Worm (Caenorhabditis elegans) whole organism, mixed stage, embryonic: ENCODE measurements around the gene hpl-2.

Source experiments
- M03D4.4 ChIP-seq: sonication (generic microtip); optimal IDR thresholded peaks from 2 replicates; lab custom pipeline; 2017; ENCODE audit warnings: mild to moderate bottlenecking, missing genetic modification characterization, missing compliant biosample characterization
- bed-3 ChIP-seq: fragments of 200-800 bp; sonication (Bioruptor generic); optimal IDR thresholded peaks from 3 replicates; lab custom pipeline; 2018; ENCODE audit warnings: mild to moderate bottlenecking, missing genetic modification characterization, moderate library complexity, missing compliant biosample characterization
- blmp-1 ChIP-seq: fragments of 150-350 bp; optimal IDR thresholded peaks from 2 replicates; lab custom pipeline; 2014; ENCODE audit warnings: missing biosample characterization, missing genetic modification characterization
- ceh-39 ChIP-seq: fragments of 150-350 bp; optimal IDR thresholded peaks from 2 replicates; lab custom pipeline; 2014; ENCODE audit warnings: missing biosample characterization, missing genetic modification characterization
- ceh-43 ChIP-seq: fragments of 200-800 bp; sonication (Bioruptor generic); optimal IDR thresholded peaks from 2 replicates; lab custom pipeline; 2018; ENCODE audit warnings: mild to moderate bottlenecking, missing genetic modification characterization, moderate library complexity, missing compliant biosample characterization
- ceh-83 ChIP-seq: fragments of 200-800 bp; sonication (Bioruptor generic); optimal IDR thresholded peaks from 2 replicates; lab custom pipeline; 2018; ENCODE audit warnings: mild to moderate bottlenecking, missing genetic modification characterization, missing compliant biosample characterization
- ces-1 ChIP-seq: fragments of 150-350 bp; optimal IDR thresholded peaks from 2 replicates; lab custom pipeline; 2014; ENCODE audit warnings: missing biosample characterization, missing genetic modification reagents, missing genetic modification characterization
- cnd-1 ChIP-seq: fragments of 200-800 bp; sonication (Bioruptor generic); optimal IDR thresholded peaks from 2 replicates; lab custom pipeline; 2018; ENCODE audit warnings: mild to moderate bottlenecking, missing genetic modification characterization, missing compliant biosample characterization
- drap-1 ChIP-seq: fragments of 200-800 bp; sonication (Bioruptor generic); optimal IDR thresholded peaks from 3 replicates; lab custom pipeline; 2018; ENCODE audit warnings: mild to moderate bottlenecking, missing genetic modification characterization, missing compliant biosample characterization
- elt-1 ChIP-seq: sonication (generic microtip); optimal IDR thresholded peaks from 2 replicates; lab custom pipeline; 2017; ENCODE audit warnings: missing genetic modification characterization, mild to moderate bottlenecking, missing compliant biosample characterization, antibody characterized with exemption, moderate library complexity, borderline replicate concordance; ENCODE audit not compliant: insufficient read depth
- elt-3 ChIP-seq: fragments of 150-350 bp; optimal IDR thresholded peaks from 2 replicates; lab custom pipeline; 2014; ENCODE audit warnings: missing biosample characterization, missing genetic modification characterization
- flh-1 ChIP-seq: fragments of 200-800 bp; sonication (Bioruptor generic); optimal IDR thresholded peaks from 2 replicates; lab custom pipeline; 2018; ENCODE audit warnings: mild to moderate bottlenecking, missing genetic modification characterization, moderate library complexity, missing compliant biosample characterization
- ham-2 ChIP-seq: fragments of 200-800 bp; sonication (Bioruptor generic); optimal IDR thresholded peaks from 2 replicates; lab custom pipeline; 2018; ENCODE audit warnings: mild to moderate bottlenecking, missing genetic modification characterization, missing compliant biosample characterization
- hlh-1 ChIP-seq: fragments of 150-350 bp; optimal IDR thresholded peaks from 2 replicates; lab custom pipeline; 2014; ENCODE audit warnings: missing biosample characterization, missing genetic modification reagents, missing genetic modification characterization
- lin-13 ChIP-seq: fragments of 150-350 bp; optimal IDR thresholded peaks from 2 replicates; lab custom pipeline; 2014; ENCODE audit warnings: missing biosample characterization, missing genetic modification characterization
- lin-32 ChIP-seq: fragments of 200-800 bp; sonication (Bioruptor generic); optimal IDR thresholded peaks from 2 replicates; lab custom pipeline; 2018; ENCODE audit warnings: mild to moderate bottlenecking, missing genetic modification characterization, missing compliant biosample characterization
- lsy-2 ChIP-seq: fragments of 150-350 bp; optimal IDR thresholded peaks from 2 replicates; lab custom pipeline; 2014; ENCODE audit warnings: missing biosample characterization, missing genetic modification characterization
- mab-5 ChIP-seq: fragments of 150-350 bp; optimal IDR thresholded peaks from 2 replicates; lab custom pipeline; 2014; ENCODE audit warnings: missing biosample characterization, missing genetic modification characterization
- mep-1 ChIP-seq: fragments of 150-350 bp; optimal IDR thresholded peaks from 2 replicates; lab custom pipeline; 2017; ENCODE audit warnings: missing biosample characterization, missing genetic modification reagents, missing genetic modification characterization, inconsistent platforms
- mls-2 ChIP-seq: sonication (generic microtip); optimal IDR thresholded peaks from 2 replicates; lab custom pipeline; 2016; ENCODE audit warnings: mild to moderate bottlenecking, missing genetic modification characterization, moderate library complexity, missing compliant biosample characterization
- nhr-12 ChIP-seq: fragments of 150-350 bp; optimal IDR thresholded peaks from 2 replicates; lab custom pipeline; 2014; ENCODE audit warnings: missing biosample characterization, missing genetic modification characterization
- nhr-2 ChIP-seq: fragments of 150-350 bp; optimal IDR thresholded peaks from 2 replicates; lab custom pipeline; 2014; ENCODE audit warnings: missing biosample characterization, missing genetic modification characterization
- nhr-237 ChIP-seq: fragments of 150-350 bp; optimal IDR thresholded peaks from 2 replicates; lab custom pipeline; 2014; ENCODE audit warnings: missing biosample characterization, missing genetic modification characterization
- nhr-28 ChIP-seq: fragments of 150-350 bp; optimal IDR thresholded peaks from 2 replicates; lab custom pipeline; 2014; ENCODE audit warnings: missing biosample characterization, missing genetic modification characterization
- nhr-76 ChIP-seq: sonication (generic microtip); optimal IDR thresholded peaks from 2 replicates; lab custom pipeline; 2017; ENCODE audit warnings: missing biosample characterization, missing genetic modification characterization
- pha-4 ChIP-seq: fragments of 150-350 bp; optimal IDR thresholded peaks from 2 replicates; lab custom pipeline; 2018; ENCODE audit warnings: missing biosample characterization, missing genetic modification reagents, missing genetic modification characterization
- sem-2 ChIP-seq: fragments of 200-800 bp; sonication (Bioruptor generic); optimal IDR thresholded peaks from 2 replicates; lab custom pipeline; 2018; ENCODE audit warnings: mild to moderate bottlenecking, missing genetic modification characterization, missing compliant biosample characterization
- snpc-4 ChIP-seq: fragments of 150-350 bp; optimal IDR thresholded peaks from 2 replicates; lab custom pipeline; 2014; ENCODE audit warnings: missing biosample characterization, missing genetic modification characterization
- sptf-1 ChIP-seq: sonication (generic microtip); optimal IDR thresholded peaks from 2 replicates; lab custom pipeline; 2017; ENCODE audit warnings: mild to moderate bottlenecking, missing genetic modification characterization, moderate library complexity, missing compliant biosample characterization
- tbx-8 ChIP-seq: fragments of 200-800 bp; sonication (Bioruptor generic); optimal IDR thresholded peaks from 2 replicates; lab custom pipeline; 2018; ENCODE audit warnings: mild to moderate bottlenecking, missing genetic modification characterization, moderate library complexity, missing compliant biosample characterization
- unc-120 ChIP-seq: sonication (generic microtip); optimal IDR thresholded peaks from 2 replicates; lab custom pipeline; 2017; ENCODE audit warnings: missing genetic modification characterization, missing compliant biosample characterization; ENCODE audit not compliant: poor library complexity, severe bottlenecking
- unc-39 ChIP-seq: fragments of 150-350 bp; optimal IDR thresholded peaks from 2 replicates; lab custom pipeline; 2014; ENCODE audit warnings: missing biosample characterization, missing genetic modification characterization
- unc-62 ChIP-seq: fragments of 150-350 bp; optimal IDR thresholded peaks from 2 replicates; lab custom pipeline; 2014; ENCODE audit warnings: missing biosample characterization, missing genetic modification reagents, missing genetic modification characterization
- zip-8 ChIP-seq: fragments of 150-350 bp; optimal IDR thresholded peaks from 2 replicates; lab custom pipeline; 2014; ENCODE audit warnings: missing biosample characterization, missing genetic modification characterization
- ztf-11 ChIP-seq: fragments of 150-350 bp; optimal IDR thresholded peaks from 2 replicates; lab custom pipeline; 2014; ENCODE audit warnings: missing biosample characterization, missing genetic modification characterization

hpl-2 gene

ce11 chrIII:10783052-10783451 is 27.7 kb upstream of the hpl-2 start:
- no peak for TF ChIP-seq sem-2
- TF ChIP-seq, all 35 proteins: peak for 0

- TF ChIP-seq sptf-1 (tag; lab: Kevin White, UChicago): no peak
- TF ChIP-seq cnd-1 (tag; lab: Kevin White, UChicago): no peak
- TF ChIP-seq elt-1 (tag; lab: Kevin White, UChicago): no peak
- TF ChIP-seq mab-5 (tag; lab: Kevin White, UChicago): no peak
- no peak for TF ChIP-seq ceh-83
- TF ChIP-seq sem-2: no peak
- TF ChIP-seq nhr-12: no peak
- TF ChIP-seq snpc-4: no peak
- TF ChIP-seq nhr-2 (tag; lab: Kevin White, UChicago): no peak
- no peak for TF ChIP-seq flh-1 (GFP tag; lab: Kevin White, UChicago)
- no peak for TF ChIP-seq M03D4.4 (tag; lab: Kevin White, UChicago)
- no peak for TF ChIP-seq drap-1
Measured at ce11 chrIII:10781553-10781952, 26.2 kb upstream of the hpl-2 start, which contains the start of gene ptr-19. Gene ptr-19, plus strand, starts transcription at chrIII:10781853.

- TF ChIP-seq mep-1 (tag; lab: Kevin White, UChicago) (no peak), ceh-39 (tag; lab: Kevin White, UChicago) (no peak), sem-2 (no peak), ceh-43 (GFP tag; lab: Kevin White, UChicago) (no peak), unc-39 (tag; lab: Kevin White, UChicago) (no peak), snpc-4 (no peak), elt-3 (tag; lab: Kevin White, UChicago) (no peak), bed-3 (GFP tag; lab: Kevin White, UChicago) (no peak), blmp-1 (tag; lab: Kevin White, UChicago) (no peak), M03D4.4 (tag; lab: Kevin White, UChicago) (no peak), drap-1 (no peak), nhr-2 (tag; lab: Kevin White, UChicago) (no peak), cnd-1 (tag; lab: Kevin White, UChicago) (no peak), ztf-11 (tag; lab: Kevin White, UChicago) (no peak)
- TF ChIP-seq, all 35 proteins: peak for 0
Measured at ce11 chrIII:10769693-10770092, 14.4 kb upstream of the hpl-2 start.

- TF ChIP-seq ham-2 (GFP tag; lab: Kevin White, UChicago) (no peak), nhr-12 (no peak), pha-4 (tag; lab: Kevin White, UChicago) (no peak), mls-2 (tag; lab: Kevin White, UChicago) (no peak), nhr-28 (no peak), elt-3 (tag; lab: Kevin White, UChicago) (no peak)
Measured at ce11 chrIII:10763032-10763431, 7.7 kb upstream of the hpl-2 start, which contains the start of gene dpy-28. Gene dpy-28, plus strand, starts transcription at chrIII:10763131.

ce11 chrIII:10759050-10760023 is 4.0 kb upstream of the hpl-2 start, which contains the start of gene tasp-1:
Gene tasp-1, plus strand, starts transcription at chrIII:10759307.
- TF ChIP-seq unc-120: peak; percentile 97
- TF ChIP-seq sptf-1 (tag; lab: Kevin White, UChicago): peak; percentile 99
- peak; percentile 88 for TF ChIP-seq elt-3 (tag; lab: Kevin White, UChicago)
- TF ChIP-seq lin-32 (GFP tag; lab: Kevin White, UChicago): peak; percentile 87
- peak; percentile 96 for TF ChIP-seq unc-39 (tag; lab: Kevin White, UChicago)
- TF ChIP-seq mab-5 (tag; lab: Kevin White, UChicago): peak; percentile 81
- TF ChIP-seq nhr-76: peak; percentile 87
- TF ChIP-seq tbx-8 (GFP tag; lab: Kevin White, UChicago): peak; percentile 97
- peak; percentile 72 for TF ChIP-seq elt-1 (tag; lab: Kevin White, UChicago)
- peak; percentile 99 for TF ChIP-seq mls-2 (tag; lab: Kevin White, UChicago)
- peak; percentile 71 for TF ChIP-seq nhr-2 (tag; lab: Kevin White, UChicago)
- peak; percentile 93 for TF ChIP-seq ceh-43 (GFP tag; lab: Kevin White, UChicago)
- TF ChIP-seq lin-13 (tag; lab: Kevin White, UChicago): peak; percentile 100
- TF ChIP-seq snpc-4: no peak
- peak; percentile 96 for TF ChIP-seq unc-62 (GFP tag; lab: Kevin White, UChicago)
- peak; percentile 94 for TF ChIP-seq hlh-1 (tag; lab: Kevin White, UChicago)
- TF ChIP-seq nhr-237 (tag; lab: Kevin White, UChicago): peak; percentile 99
- peak; percentile 100 for TF ChIP-seq pha-4 (tag; lab: Kevin White, UChicago)
- TF ChIP-seq drap-1: peak; percentile 99
- TF ChIP-seq sem-2: peak; percentile 74
- peak; percentile 91 for TF ChIP-seq ces-1
- peak; percentile 91 for TF ChIP-seq nhr-28
- TF ChIP-seq ztf-11 (tag; lab: Kevin White, UChicago): peak; percentile 99
- peak; percentile 99 for TF ChIP-seq ceh-39 (tag; lab: Kevin White, UChicago)
- TF ChIP-seq ceh-83: peak; percentile 93
- TF ChIP-seq blmp-1 (tag; lab: Kevin White, UChicago): peak; percentile 72
- peak; percentile 100 for TF ChIP-seq mep-1 (tag; lab: Kevin White, UChicago)
- peak; percentile 73 for TF ChIP-seq flh-1 (GFP tag; lab: Kevin White, UChicago)
- peak; percentile 98 for TF ChIP-seq cnd-1 (tag; lab: Kevin White, UChicago)
- TF ChIP-seq M03D4.4 (tag; lab: Kevin White, UChicago): peak; percentile 98
- TF ChIP-seq ham-2 (GFP tag; lab: Kevin White, UChicago): peak; percentile 90
- TF ChIP-seq nhr-12: peak; percentile 99
- peak; percentile 94 for TF ChIP-seq lsy-2 (tag; lab: Kevin White, UChicago)
- TF ChIP-seq zip-8 (tag; lab: Kevin White, UChicago): no peak
- peak; percentile 88 for TF ChIP-seq bed-3 (GFP tag; lab: Kevin White, UChicago)
